Worm (Caenorhabditis elegans): Measurements from ENCODE around the gene B0454.26.

ce11 chrII:3055531-3055930 is 17.2 kb upstream of the B0454.26 start:
- TF ChIP-seq flt-1 (GFP tag; IDR thresholded peaks at IDR 0.05) (peak; percentile 55; the same call in 1 of the 2 replicates), T22C8.4 (GFP tag; IDR thresholded peaks at IDR 0.05) (no peak), cog-1 (tag; optimal IDR thresholded peaks at IDR 0.05) (no peak), ztf-29 (GFP tag; IDR thresholded peaks at IDR 0.05) (0 out of 2 replicates have a peak, but pooled peaks have one; percentile 21), tab-1 (GFP tag; IDR thresholded peaks at IDR 0.05) (no peak)
